Worm (Caenorhabditis elegans): ENCODE results near the gene mks-5.

DNA sequence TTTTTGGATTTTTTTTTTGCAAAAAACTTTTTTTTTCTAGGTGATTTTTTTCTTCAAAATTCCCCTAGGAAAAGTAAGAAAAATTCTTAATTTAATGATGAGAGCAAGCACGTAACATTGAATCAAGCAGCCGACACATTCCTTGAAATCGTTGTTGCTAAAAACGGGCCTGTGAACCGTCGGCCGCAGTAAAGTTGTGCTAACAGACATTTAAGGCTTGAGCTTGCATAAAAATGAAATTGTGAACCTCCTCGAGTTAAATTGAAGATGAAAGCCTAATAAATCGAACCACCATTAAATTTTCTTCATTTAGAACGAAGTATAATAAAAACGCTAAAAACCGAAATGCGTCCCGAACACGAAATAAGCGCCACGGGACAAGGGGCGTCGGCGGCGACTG, 47.9 kb downstream of the mks-5 start:
- TF ChIP-seq mes-4 (tag; optimal IDR thresholded peaks at IDR 0.05) (no peak), mel-28 (tag; optimal IDR thresholded peaks at IDR 0.05; ENCODE audit: borderline replicate concordance) (no peak), nfyb-1 (GFP tag; IDR thresholded peaks at IDR 0.05) (no peak), akir-1 (GFP tag; optimal IDR thresholded peaks at IDR 0.05) (no peak), Y53G8AR.9 (GFP tag; conservative IDR thresholded peaks at IDR 0.05) (no peak), ets-4 (GFP tag; optimal IDR thresholded peaks at IDR 0.05) (no peak), sea-2 (GFP tag; IDR thresholded peaks at IDR 0.05) (no peak), nhr-90 (tag; optimal IDR thresholded peaks at IDR 0.05) (no peak), lin-54 (GFP tag; optimal IDR thresholded peaks at IDR 0.05) (no peak)

Data from whole organism, young adult.